Fruit fly (Drosophila melanogaster) whole organism: Measurements from ENCODE around the gene CG33630.

Experiments used
- EcR ChIP-seq, 2 experiments: fragments of >200 bp; optimal IDR thresholded peaks; 2 replicates each; lab custom pipeline; 2017; ENCODE audit warnings: missing biosample characterization in 2 of 2, missing genetic modification characterization in 2 of 2, missing genetic modification reagents in 2 of 2
- pan ChIP-seq: fragments of >200 bp; optimal IDR thresholded peaks from 2 replicates; lab custom pipeline; 2017

DNA sequence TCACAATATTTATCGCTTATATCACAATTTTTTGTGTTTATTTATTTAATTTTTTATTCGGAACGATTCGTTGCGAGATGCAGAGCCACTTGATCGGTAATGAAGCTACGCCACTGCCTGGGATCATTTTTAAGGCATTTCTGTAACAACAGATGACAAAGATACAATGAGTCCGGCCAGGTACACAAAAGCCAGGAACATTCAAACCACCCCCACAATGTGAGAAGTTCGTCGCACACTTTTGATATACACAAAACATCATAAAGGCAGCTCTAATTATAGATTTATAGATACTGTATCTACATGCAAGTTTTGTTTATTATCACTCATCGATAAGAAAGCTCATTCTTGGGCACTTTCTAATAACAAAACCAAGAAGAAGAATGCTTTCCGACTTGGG is 37.4 kb upstream of the CG33630 start, which contains the start of gene CG31407:
- TF ChIP-seq pan (lab: Kevin White, UChicago) (no peak), EcR (GFP tag; optimal IDR thresholded peaks at IDR 0.05; lab: Kevin White, UChicago) (no peak)
